Worm (Caenorhabditis elegans): ENCODE results near the gene K09C8.2.

- no peak for TF ChIP-seq lin-39 (tag; optimal IDR thresholded peaks at IDR 0.05)
- TF ChIP-seq R02D3.7 (tag; optimal IDR thresholded peaks at IDR 0.05), result no peak
- no peak for TF ChIP-seq aly-2 (tag; optimal IDR thresholded peaks at IDR 0.05)
- TF ChIP-seq ama-1 (optimal IDR thresholded peaks at IDR 0.05), result no peak
- TF ChIP-seq nhr-12 (tag; optimal IDR thresholded peaks at IDR 0.05), result no peak
- no peak for TF ChIP-seq nhr-237 (tag; optimal IDR thresholded peaks at IDR 0.05)
Measured at ce11 chrX:10982051-10982450, 22.8 kb downstream of the K09C8.2 start, which contains the start of gene ver-4.

Data from whole organism, L3 larva.